Fruit fly (Drosophila melanogaster) whole organism, wandering third instar larva: Measurements from ENCODE around the gene E2f2.

Experiments used
- CrebA ChIP-seq: fragments of 200-800 bp; sonication (Bioruptor generic); optimal IDR thresholded peaks from 2 replicates; lab custom pipeline; 2016; ENCODE audit warnings: missing biosample characterization, mild to moderate bottlenecking, missing genetic modification characterization, borderline replicate concordance
- Dif ChIP-seq: fragments of 200-275, 200-300 bp; sonication (Bioruptor generic); optimal IDR thresholded peaks from 2 replicates; lab custom pipeline; 2018; ENCODE audit warnings: missing biosample characterization, missing genetic modification characterization; ENCODE audit not compliant: partially characterized antibody
- Hr78 ChIP-seq: fragments of >200 bp; optimal IDR thresholded peaks from 2 replicates; lab custom pipeline; 2017; ENCODE audit warnings: missing biosample characterization, missing genetic modification characterization
- Myc ChIP-seq: fragments of >200 bp; optimal IDR thresholded peaks from 2 replicates; lab custom pipeline; 2017
- dmrt93B ChIP-seq: fragments of 200-800 bp; sonication (Bioruptor generic); optimal IDR thresholded peaks from 2 replicates; lab custom pipeline; 2018; ENCODE audit warnings: missing biosample characterization, mild to moderate bottlenecking, missing genetic modification characterization
- h ChIP-seq: fragments of 200-800 bp; sonication (Bioruptor generic); optimal IDR thresholded peaks from 3 replicates; lab custom pipeline; 2016; ENCODE audit warnings: missing biosample characterization, mild to moderate bottlenecking, missing genetic modification characterization
- lola ChIP-seq: fragments of >200 bp; optimal IDR thresholded peaks from 2 replicates; lab custom pipeline; 2017; ENCODE audit warnings: missing biosample characterization, missing genetic modification characterization
- pan ChIP-seq: fragments of >200 bp; optimal IDR thresholded peaks from 2 replicates; lab custom pipeline; 2017
- psq ChIP-seq: fragments of 200-800 bp; sonication (Bioruptor generic); optimal IDR thresholded peaks from 3 replicates; lab custom pipeline; 2017; ENCODE audit warnings: missing biosample characterization, mild to moderate bottlenecking, missing genetic modification characterization, moderate library complexity

DNA sequence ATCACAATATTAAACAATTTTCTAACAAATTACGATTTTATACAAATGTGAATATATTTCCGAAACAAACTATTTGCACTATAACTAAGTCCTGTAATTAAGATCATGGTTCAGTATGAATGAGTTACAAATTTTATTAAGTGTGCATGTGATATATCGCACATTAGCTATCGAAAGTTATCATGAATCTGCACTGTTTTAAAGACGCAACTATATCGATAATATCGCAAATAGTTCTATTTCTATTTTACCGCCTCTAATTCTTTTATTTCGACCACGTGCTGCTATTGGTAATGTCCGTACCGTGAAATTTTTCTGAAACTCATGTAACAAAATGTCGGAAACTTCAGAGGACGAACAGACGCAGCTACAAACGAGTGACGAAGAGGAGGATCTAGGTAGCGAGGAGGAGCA lies 13.6 kb downstream of the E2f2 start, which contains the start of gene pths:
- no peak for TF ChIP-seq CrebA (GFP tag; lab: Kevin White, UChicago)
- TF ChIP-seq dmrt93B = no peak
- no peak for TF ChIP-seq psq (GFP tag; lab: Kevin White, UChicago)
- no peak for TF ChIP-seq Dif (GFP tag; lab: Kevin White, UChicago)
- peak; percentile 51 for TF ChIP-seq Myc
- TF ChIP-seq h = no peak
- no peak for TF ChIP-seq lola (GFP tag; lab: Kevin White, UChicago)
- TF ChIP-seq pan (lab: Kevin White, UChicago) = no peak
- peak; percentile 43 for TF ChIP-seq Hr78 (GFP tag; lab: Kevin White, UChicago)
